Fruit fly (Drosophila melanogaster) Kc167 (cell line): ENCODE data around the gene mAChR-B.

Experiments
- Myc ChIP-seq: fragments of >200 bp; optimal IDR thresholded peaks from 2 replicates; lab custom pipeline; 2017; ENCODE audit warnings: missing external identifiers
- h ChIP-seq: fragments of >200 bp; optimal IDR thresholded peaks from 3 replicates; lab custom pipeline; 2018; ENCODE audit warnings: missing external identifiers
- psq ChIP-seq: fragments of >200 bp; optimal IDR thresholded peaks from 2 replicates; lab custom pipeline; 2017; ENCODE audit warnings: missing external identifiers

- TF ChIP-seq psq (lab: Kevin White, UChicago) (no peak), h (no peak), Myc (lab: Kevin White, UChicago) (no peak)
Measured at dm6 chr3R:8026515-8026914, 32.6 kb upstream of the mAChR-B start.
